Fruit fly (Drosophila melanogaster): ENCODE results near the gene Bub3.

The Bub3 gene

DNA sequence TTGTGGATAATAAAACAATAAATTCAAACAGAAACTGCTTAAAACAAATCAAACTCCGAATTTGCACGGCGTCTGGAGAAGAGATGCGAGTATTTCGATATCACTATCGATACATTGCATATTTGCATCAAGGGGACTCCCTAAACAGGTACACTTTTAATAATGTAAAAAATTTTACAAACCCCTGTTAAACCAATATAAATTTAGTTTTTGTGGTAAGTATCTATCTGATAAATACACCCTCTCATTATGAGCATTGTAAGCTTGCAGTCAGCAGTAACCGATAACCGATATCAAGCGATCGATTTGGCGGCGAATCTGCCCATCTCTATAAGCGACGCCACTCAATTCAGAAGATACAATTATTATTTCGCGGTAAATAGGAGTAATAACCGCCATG, at the start of gene Bub3, which contains the start of gene Cap-D2 (continued):
- TF ChIP-seq CG3163 (GFP tag; optimal IDR thresholded peaks at IDR 0.05) (peak; percentile 44), CG32772 (GFP tag; IDR thresholded peaks at IDR 0.05) (peak; percentile 57; the same call in 1 of the 2 replicates), al (GFP tag; IDR thresholded peaks at IDR 0.05) (peak; percentile 39; the same call in 1 of the 2 replicates), CG2889 (GFP tag; IDR thresholded peaks at IDR 0.05) (peak; percentile 60), Scr (GFP tag; IDR thresholded peaks at IDR 0.05; ENCODE audit: partially characterized antibody) (peak; percentile 88), crc (GFP tag; optimal IDR thresholded peaks at IDR 0.05) (peak; percentile 56), CG6272 (GFP tag; IDR thresholded peaks at IDR 0.05) (peak; percentile 43; the same call in 1 of the 2 replicates), sr (GFP tag; IDR thresholded peaks at IDR 0.05) (no peak), cad (GFP tag; optimal IDR thresholded peaks at IDR 0.05) (no peak), gro (GFP tag; optimal IDR thresholded peaks at IDR 0.05) (no peak), knrl (GFP tag; IDR thresholded peaks at IDR 0.05; ENCODE audit: partially characterized antibody) (peak; percentile 87), Hr51 (GFP tag; optimal IDR thresholded peaks at IDR 0.05) (peak in 1 of 2 experiments; percentile 70), danr (GFP tag; IDR thresholded peaks at IDR 0.05) (0 out of 2 replicates have a peak, but pooled peaks have one; percentile 12), CG2712 (tag; optimal IDR thresholded peaks at IDR 0.05) (peak; percentile 73), scrt (GFP tag; optimal IDR thresholded peaks at IDR 0.05) (no peak), CG18619 (GFP tag; optimal IDR thresholded peaks at IDR 0.05) (peak; percentile 44), CG11723 (GFP tag; optimal IDR thresholded peaks at IDR 0.05) (peak; percentile 16), Med (GFP tag) (peak; percentile 95), sd (tag; optimal IDR thresholded peaks at IDR 0.05) (no peak), NC2β (GFP tag; optimal IDR thresholded peaks at IDR 0.05) (peak; percentile 78), CG16779 (GFP tag; IDR thresholded peaks at IDR 0.05) (no peak), CG12071 (GFP tag; optimal IDR thresholded peaks at IDR 0.05) (no peak), CG43689 (GFP tag; IDR thresholded peaks at IDR 0.05) (no peak), crp (GFP tag; optimal IDR thresholded peaks at IDR 0.05) (peak in 1 of 2 experiments; percentile 30), CG4328 (GFP tag; optimal IDR thresholded peaks at IDR 0.05) (no peak), CG4854 (GFP tag; optimal IDR thresholded peaks at IDR 0.05) (no peak), pb (GFP tag; optimal IDR thresholded peaks at IDR 0.05) (peak; percentile 28), CG18262 (tag; optimal IDR thresholded peaks at IDR 0.05) (no peak), CG8388 (GFP tag; optimal IDR thresholded peaks at IDR 0.05) (peak; percentile 62), D19B (GFP tag; optimal IDR thresholded peaks at IDR 0.05) (no peak), E2f2 (GFP tag; IDR thresholded peaks at IDR 0.05) (peak; percentile 77), CG10366 (GFP tag; IDR thresholded peaks at IDR 0.05) (peak; percentile 66), CG4282 (GFP tag; optimal IDR thresholded peaks at IDR 0.05) (no peak), zfh2 (GFP tag; optimal IDR thresholded peaks at IDR 0.05) (peak; percentile 63), tio (GFP tag; optimal IDR thresholded peaks at IDR 0.05) (no peak), unpg (GFP tag; optimal IDR thresholded peaks at IDR 0.05) (peak; percentile 74), CG2199 (GFP tag; IDR thresholded peaks at IDR 0.05) (no peak), HLH3B (GFP tag; IDR thresholded peaks at IDR 0.05) (peak; percentile 67), pnt (GFP tag; optimal IDR thresholded peaks at IDR 0.05) (peak; percentile 67), dan (GFP tag; IDR thresholded peaks at IDR 0.05) (no peak), insv (GFP tag; optimal IDR thresholded peaks at IDR 0.05) (no peak), CG10431 (GFP tag; optimal IDR thresholded peaks at IDR 0.05) (no peak), lmd (GFP tag; IDR thresholded peaks at IDR 0.05) (no peak), Xrp1 (GFP tag; IDR thresholded peaks at IDR 0.05) (peak; percentile 80), Nf-YB (GFP tag; optimal IDR thresholded peaks at IDR 0.05) (peak; percentile 41), sob (GFP tag; IDR thresholded peaks at IDR 0.05) (peak; percentile 85), z (GFP tag; IDR thresholded peaks at IDR 0.05) (no peak), gcm2 (GFP tag; optimal IDR thresholded peaks at IDR 0.05) (peak; percentile 38), dmrt11E (tag; optimal IDR thresholded peaks at IDR 0.05) (peak; percentile 67), Hr78 (GFP tag; optimal IDR thresholded peaks at IDR 0.05) (no peak), CG10979 (tag; optimal IDR thresholded peaks at IDR 0.05) (peak; percentile 67)
